Worm (Caenorhabditis elegans) whole organism, early embryonic: ENCODE results near the gene hizr-1.

ENCODE experiments used
- B0310.2 ChIP-seq: sonication (generic microtip); optimal IDR thresholded peaks from 2 replicates; lab custom pipeline; 2016; ENCODE audit warnings: mild to moderate bottlenecking, missing genetic modification characterization, missing compliant biosample characterization
- F13C5.2 ChIP-seq: sonication (generic microtip); optimal IDR thresholded peaks from 2 replicates; lab custom pipeline; 2017; ENCODE audit warnings: mild to moderate bottlenecking, missing genetic modification characterization, inconsistent platforms, missing compliant biosample characterization
- aly-1 ChIP-seq: sonication (generic microtip); optimal IDR thresholded peaks from 2 replicates; lab custom pipeline; 2016; ENCODE audit warnings: missing genetic modification characterization, missing compliant biosample characterization
- ama-1 ChIP-seq: fragments of 150-350 bp; optimal IDR thresholded peaks from 2 replicates; lab custom pipeline; 2014
- ceh-13 ChIP-seq: fragments of 200-800 bp; sonication (Bioruptor generic); optimal IDR thresholded peaks from 2 replicates; lab custom pipeline; 2018; ENCODE audit warnings: mild to moderate bottlenecking, missing genetic modification characterization, missing compliant biosample characterization
- ceh-36 ChIP-seq: sonication (generic microtip); optimal IDR thresholded peaks from 2 replicates; lab custom pipeline; 2016; ENCODE audit warnings: missing genetic modification characterization, inconsistent platforms, missing compliant biosample characterization
- ets-7 ChIP-seq: sonication (generic microtip); optimal IDR thresholded peaks from 2 replicates; lab custom pipeline; 2016; ENCODE audit warnings: missing genotype, missing genetic modification characterization, missing compliant biosample characterization
- flt-1 ChIP-seq: fragments of 200-800 bp; sonication (Bioruptor generic); IDR thresholded peaks from 2 replicates; pipeline ENCODE4 v1.3.6; 2022; ENCODE audit warnings: missing genetic modification characterization, missing compliant biosample characterization
- hmbx-1 ChIP-seq: sonication (generic microtip); optimal IDR thresholded peaks from 2 replicates; lab custom pipeline; 2016; ENCODE audit warnings: mild to moderate bottlenecking, missing genetic modification characterization, missing compliant biosample characterization
- hmg-4 ChIP-seq: fragments of 200-800 bp; sonication (Bioruptor generic); optimal IDR thresholded peaks from 2 replicates; lab custom pipeline; 2018; ENCODE audit warnings: mild to moderate bottlenecking, missing genetic modification characterization, missing compliant biosample characterization
- hnd-1 ChIP-seq: sonication (generic microtip); optimal IDR thresholded peaks from 2 replicates; lab custom pipeline; 2016; ENCODE audit warnings: missing genetic modification characterization, missing compliant biosample characterization
- pes-1 ChIP-seq: fragments of 200-800 bp; sonication (Bioruptor generic); IDR thresholded peaks from 2 replicates; pipeline ENCODE4 v1.3.6; 2022; ENCODE audit warnings: missing genetic modification reagents, missing genetic modification characterization, missing compliant biosample characterization
- scrt-1 ChIP-seq: fragments of 200-800 bp; sonication (Bioruptor generic); IDR thresholded peaks from 2 replicates; pipeline ENCODE4 v1.3.6; 2022; ENCODE audit warnings: missing genetic modification characterization, missing compliant biosample characterization
- sea-1 ChIP-seq: fragments of 200-800 bp; sonication (Bioruptor generic); conservative IDR thresholded peaks from 2 replicates; pipeline ENCODE4 v1.3.6; 2022; ENCODE audit warnings: missing genetic modification characterization, missing compliant biosample characterization
- tbx-11 ChIP-seq: fragments of 200-800 bp; sonication (Bioruptor generic); IDR thresholded peaks from 2 replicates; pipeline ENCODE4 v1.3.6; 2022; ENCODE audit warnings: missing genetic modification characterization, missing compliant biosample characterization
- tbx-37 ChIP-seq: fragments of 200-800 bp; sonication (Bioruptor generic); conservative IDR thresholded peaks from 2 replicates; pipeline ENCODE4 v1.3.6; 2022; ENCODE audit warnings: missing genetic modification reagents, missing genetic modification characterization, missing compliant biosample characterization
- tra-4 ChIP-seq: sonication (generic microtip); optimal IDR thresholded peaks from 2 replicates; lab custom pipeline; 2017; ENCODE audit warnings: missing genetic modification characterization, missing compliant biosample characterization

The hizr-1 gene

DNA sequence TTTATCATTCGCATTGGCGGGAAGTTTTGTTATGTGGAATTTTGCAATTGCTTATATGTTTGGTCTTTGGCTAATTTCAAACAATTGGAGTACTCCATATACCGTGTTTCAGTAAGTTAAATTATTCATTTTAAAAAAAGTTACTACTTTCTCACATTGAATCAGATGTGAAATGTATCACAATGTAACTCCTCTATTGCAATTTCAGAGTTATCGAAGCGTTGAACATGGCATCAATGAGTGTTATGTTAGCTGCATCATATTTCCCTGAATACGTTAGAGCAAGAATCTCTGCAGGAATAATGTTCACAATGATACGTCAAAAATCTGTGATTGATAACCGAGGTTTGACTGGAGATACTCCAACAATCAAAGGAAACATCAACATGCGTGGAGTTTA lies 37.8 kb downstream of the hizr-1 start:
- TF ChIP-seq sea-1 (no peak), ama-1 (lab: Kevin White, UChicago) (no peak), tra-4 (tag; lab: Kevin White, UChicago) (no peak), aly-1 (tag; lab: Kevin White, UChicago) (no peak), ceh-36 (tag; lab: Kevin White, UChicago) (no peak), flt-1 (GFP tag; lab: Robert Waterston, UW) (no peak), ceh-13 (GFP tag; lab: Kevin White, UChicago) (no peak), hnd-1 (no peak), pes-1 (GFP tag; lab: Robert Waterston, UW) (no peak), F13C5.2 (tag; lab: Kevin White, UChicago) (no peak), hmbx-1 (tag; lab: Kevin White, UChicago) (no peak), hmg-4 (GFP tag; lab: Kevin White, UChicago) (no peak)

DNA sequence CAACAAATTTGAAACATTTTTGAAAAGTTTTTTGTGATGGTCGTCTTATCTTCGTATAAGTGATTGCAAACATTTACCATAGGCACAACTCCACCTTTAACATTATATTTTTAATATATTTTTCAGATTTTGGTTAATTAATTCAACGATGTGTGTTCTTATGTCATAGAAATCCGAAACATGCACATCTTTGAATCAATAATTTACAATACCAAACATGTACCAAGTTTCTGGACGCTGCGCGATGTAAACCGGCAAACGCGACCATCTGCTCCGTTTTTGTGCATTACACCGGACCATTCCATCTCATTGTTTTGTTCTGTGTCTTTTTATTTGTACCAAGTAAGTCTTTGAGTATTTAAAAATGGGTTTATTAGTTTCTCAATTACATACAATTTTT lies 39.4 kb downstream of the hizr-1 start, which contains the start of gene pgp-4:
pgp-4 (plus strand) TSS at position 301 of the 400 bp plus-strand sequence.
- TF ChIP-seq F13C5.2 (tag; lab: Kevin White, UChicago) (no peak), ceh-36 (tag; lab: Kevin White, UChicago) (no peak), ceh-13 (GFP tag; lab: Kevin White, UChicago) (no peak), tbx-11 (GFP tag; lab: Robert Waterston, UW) (no peak), ama-1 (lab: Kevin White, UChicago) (no peak), pes-1 (GFP tag; lab: Robert Waterston, UW) (no peak), ets-7 (tag; lab: Kevin White, UChicago) (no peak)

DNA sequence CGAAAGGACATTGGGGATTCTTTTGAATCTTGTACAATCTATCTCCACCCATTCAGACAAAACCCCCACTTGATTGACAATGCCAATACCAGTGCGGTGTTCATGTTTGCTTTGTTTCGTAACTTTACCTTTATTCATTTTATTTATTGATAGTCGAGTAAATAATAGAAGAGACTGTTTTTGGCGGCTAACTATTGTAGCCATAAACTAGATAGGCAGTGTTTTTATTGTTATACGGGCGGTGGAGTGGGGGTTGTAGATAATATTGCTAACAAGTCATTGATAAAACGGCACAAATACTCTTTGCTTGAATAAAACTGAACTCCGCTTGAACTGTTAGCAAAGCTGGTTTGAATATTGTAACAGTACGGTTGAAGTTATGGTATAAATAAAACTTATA lies 46.8 kb downstream of the hizr-1 start:
- no peak for TF ChIP-seq hmg-4 (GFP tag; lab: Kevin White, UChicago)
- no peak for TF ChIP-seq ets-7 (tag; lab: Kevin White, UChicago)
- TF ChIP-seq tra-4 (tag; lab: Kevin White, UChicago): no peak

DNA sequence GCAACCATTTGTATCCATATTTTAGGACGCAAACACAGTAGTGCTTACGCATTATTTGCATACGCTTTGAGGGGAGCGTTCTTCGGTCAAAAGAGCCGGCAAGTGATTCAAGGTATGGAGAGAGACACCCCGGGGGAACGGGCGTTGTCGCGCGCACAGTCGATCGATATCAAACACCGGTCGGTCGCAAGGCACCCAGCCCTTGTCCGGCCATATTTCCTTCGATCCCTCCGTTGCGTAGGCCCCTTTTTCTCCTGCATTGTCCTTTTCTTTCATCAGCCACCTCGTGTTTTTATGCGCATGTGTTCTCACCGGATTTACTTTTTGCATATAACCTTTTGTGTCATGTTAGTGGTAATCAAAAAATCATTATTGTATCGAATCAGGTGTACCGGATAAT lies 47.9 kb downstream of the hizr-1 start:
- 0 out of 2 replicates have a peak, but pooled peaks have one; percentile 26 for TF ChIP-seq tbx-11 (GFP tag; lab: Robert Waterston, UW)
- TF ChIP-seq ceh-36 (tag; lab: Kevin White, UChicago): no peak
- TF ChIP-seq hmg-4 (GFP tag; lab: Kevin White, UChicago): peak; percentile 71

DNA sequence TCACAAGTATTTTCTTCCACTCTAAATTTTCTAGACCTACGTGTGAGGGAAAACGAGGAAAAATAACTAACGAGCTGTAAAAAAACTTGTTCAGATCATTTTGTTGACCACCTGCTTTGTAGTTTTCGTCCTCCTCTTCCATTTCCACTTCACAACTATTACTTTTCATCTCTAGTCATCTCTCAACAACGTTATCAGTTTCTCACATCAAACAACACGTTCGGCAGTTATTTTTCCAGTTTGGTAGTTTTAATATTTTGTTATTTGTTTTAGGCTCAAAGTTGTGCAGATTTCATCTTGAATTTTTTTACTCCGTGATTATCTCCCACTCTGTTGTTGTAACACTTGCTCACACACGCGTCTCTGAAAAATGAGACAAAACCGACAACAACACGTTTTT lies 49.0 kb downstream of the hizr-1 start:
- no peak for TF ChIP-seq ceh-36 (tag; lab: Kevin White, UChicago)
- TF ChIP-seq B0310.2: no peak
- TF ChIP-seq flt-1 (GFP tag; lab: Robert Waterston, UW): no peak
- no peak for TF ChIP-seq ets-7 (tag; lab: Kevin White, UChicago)
- no peak for TF ChIP-seq pes-1 (GFP tag; lab: Robert Waterston, UW)
- no peak for TF ChIP-seq sea-1
- no peak for TF ChIP-seq aly-1 (tag; lab: Kevin White, UChicago)
- no peak for TF ChIP-seq scrt-1 (GFP tag; lab: Robert Waterston, UW)
- TF ChIP-seq F13C5.2 (tag; lab: Kevin White, UChicago): no peak
- no peak for TF ChIP-seq ama-1 (lab: Kevin White, UChicago)
- TF ChIP-seq hmg-4 (GFP tag; lab: Kevin White, UChicago): no peak
- no peak for TF ChIP-seq tra-4 (tag; lab: Kevin White, UChicago)
- no peak for TF ChIP-seq tbx-11 (GFP tag; lab: Robert Waterston, UW)
- no peak for TF ChIP-seq tbx-37
- no peak for TF ChIP-seq hmbx-1 (tag; lab: Kevin White, UChicago)
- no peak for TF ChIP-seq hnd-1
- TF ChIP-seq ceh-13 (GFP tag; lab: Kevin White, UChicago): no peak

DNA sequence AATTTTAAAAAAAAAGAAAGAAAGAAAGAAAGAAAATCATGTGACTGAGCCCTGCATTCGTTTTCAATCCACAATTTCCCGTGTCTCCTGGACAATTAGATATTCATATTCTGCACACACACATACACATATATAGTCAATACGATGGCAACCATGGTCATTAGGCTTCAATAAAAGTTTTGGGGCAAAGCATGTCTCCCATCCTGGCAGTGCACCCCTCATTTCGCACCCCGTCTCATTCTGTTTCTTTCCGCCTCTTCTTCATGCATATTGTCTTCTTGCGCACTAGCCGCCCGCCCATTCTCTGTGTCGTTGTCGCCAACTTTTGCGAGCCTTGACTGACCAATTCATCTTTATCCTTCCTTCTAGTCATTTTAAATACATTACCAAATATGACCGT lies 49.6 kb downstream of the hizr-1 start:
- TF ChIP-seq B0310.2 (no peak), ets-7 (tag; lab: Kevin White, UChicago) (no peak), pes-1 (GFP tag; lab: Robert Waterston, UW) (no peak), tbx-37 (no peak), ceh-13 (GFP tag; lab: Kevin White, UChicago) (no peak), ama-1 (lab: Kevin White, UChicago) (no peak), hnd-1 (no peak), tra-4 (tag; lab: Kevin White, UChicago) (no peak), flt-1 (GFP tag; lab: Robert Waterston, UW) (no peak), scrt-1 (GFP tag; lab: Robert Waterston, UW) (no peak), sea-1 (no peak)

DNA sequence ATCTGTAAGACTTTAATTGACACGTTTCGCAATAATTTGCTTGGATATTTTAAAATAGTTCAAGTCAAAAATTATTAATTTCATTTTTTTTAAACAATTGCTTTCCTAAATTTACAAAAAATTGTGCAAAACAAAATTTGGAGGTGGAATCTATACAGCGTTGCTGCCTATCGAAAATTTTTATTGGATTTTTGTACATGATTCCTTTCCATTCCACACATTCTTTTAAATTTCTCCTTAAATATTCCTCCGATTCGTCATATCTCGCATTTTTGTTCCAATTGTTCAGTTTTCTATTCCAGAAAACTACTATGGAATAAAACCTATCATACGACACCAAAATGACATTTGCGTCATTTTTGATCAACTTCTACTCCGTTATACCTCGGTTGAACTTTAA lies 50.3 kb downstream of the hizr-1 start, which contains the start of gene ttyh-1:
ttyh-1 (plus strand) TSS at position 301 of the 400 bp plus-strand sequence.
- TF ChIP-seq hmg-4 (GFP tag; lab: Kevin White, UChicago): no peak
- no peak for TF ChIP-seq pes-1 (GFP tag; lab: Robert Waterston, UW)
- no peak for TF ChIP-seq scrt-1 (GFP tag; lab: Robert Waterston, UW)
- no peak for TF ChIP-seq flt-1 (GFP tag; lab: Robert Waterston, UW)
- no peak for TF ChIP-seq F13C5.2 (tag; lab: Kevin White, UChicago)
- TF ChIP-seq sea-1: no peak
- TF ChIP-seq B0310.2: no peak

DNA sequence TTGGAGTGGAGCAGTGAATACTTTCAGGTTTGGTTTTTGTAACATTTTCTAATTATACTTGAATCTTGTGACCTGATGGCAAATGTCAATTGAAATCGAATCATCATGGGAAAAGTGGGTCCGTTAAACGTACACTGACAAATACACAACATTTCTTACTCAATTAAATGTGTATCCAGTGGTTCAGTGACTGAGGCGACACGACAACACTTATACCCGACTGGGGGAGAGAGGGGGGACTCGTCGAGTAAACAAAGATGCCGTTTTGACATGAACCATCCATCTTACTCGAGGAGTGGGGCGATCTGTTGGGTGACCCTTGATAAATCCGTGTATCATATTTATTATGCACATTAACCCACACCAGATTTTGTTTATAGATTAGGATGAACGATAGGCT lies 50.8 kb downstream of the hizr-1 start:
- no peak for TF ChIP-seq ceh-36 (tag; lab: Kevin White, UChicago)
- TF ChIP-seq ceh-13 (GFP tag; lab: Kevin White, UChicago): no peak
- no peak for TF ChIP-seq sea-1
- no peak for TF ChIP-seq aly-1 (tag; lab: Kevin White, UChicago)
- TF ChIP-seq pes-1 (GFP tag; lab: Robert Waterston, UW): no peak
- TF ChIP-seq B0310.2: no peak
- peak; percentile 29 for TF ChIP-seq hmg-4 (GFP tag; lab: Kevin White, UChicago)
